Fruit fly (Drosophila melanogaster) whole organism, larva: ENCODE results near the gene CG31266.

Experiments used
- noc ChIP-seq: fragments of 200-800 bp; sonication (Bioruptor generic); optimal IDR thresholded peaks from 3 replicates; lab custom pipeline; 2019; ENCODE audit warnings: missing biosample characterization, mild to moderate bottlenecking, missing genetic modification characterization, moderate library complexity

Gene CG31266

DNA sequence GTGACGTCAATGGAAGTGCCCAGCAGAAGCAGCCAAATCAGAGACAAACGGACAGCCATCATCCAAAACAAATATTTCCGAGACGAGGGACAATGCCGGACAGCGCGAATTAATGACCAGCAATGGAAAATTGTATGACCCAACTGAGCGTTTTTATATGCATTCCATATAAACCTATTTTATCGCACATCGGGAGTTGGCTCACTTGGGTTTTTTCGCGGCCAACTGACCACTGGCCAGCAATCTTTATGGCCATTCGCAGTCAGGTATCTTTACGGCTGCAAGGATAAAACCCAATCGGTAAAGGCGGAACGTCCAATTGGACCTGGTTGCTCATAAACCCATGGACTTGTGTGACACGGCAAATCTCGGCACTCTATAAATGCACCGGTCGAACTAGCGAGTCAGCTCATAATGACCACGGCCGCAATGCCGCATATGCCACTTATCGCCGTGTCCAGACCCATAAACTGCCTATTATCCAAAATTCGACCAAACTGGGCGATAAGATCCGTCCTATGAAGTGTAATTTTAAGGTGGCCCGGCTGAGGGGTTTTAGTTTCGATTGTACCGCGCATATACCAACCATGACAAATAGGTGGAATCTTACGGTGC, at the start of gene CG31266, which contains the start of gene CG4053:
Gene CG31266 (plus strand): TSS at position 565 of the 615 bp plus-strand sequence.
Gene CG4053 (minus strand): TSS at position 101 of the 615 bp plus-strand sequence.
- no peak for TF ChIP-seq noc (tag; lab: Kevin White, UChicago)

DNA sequence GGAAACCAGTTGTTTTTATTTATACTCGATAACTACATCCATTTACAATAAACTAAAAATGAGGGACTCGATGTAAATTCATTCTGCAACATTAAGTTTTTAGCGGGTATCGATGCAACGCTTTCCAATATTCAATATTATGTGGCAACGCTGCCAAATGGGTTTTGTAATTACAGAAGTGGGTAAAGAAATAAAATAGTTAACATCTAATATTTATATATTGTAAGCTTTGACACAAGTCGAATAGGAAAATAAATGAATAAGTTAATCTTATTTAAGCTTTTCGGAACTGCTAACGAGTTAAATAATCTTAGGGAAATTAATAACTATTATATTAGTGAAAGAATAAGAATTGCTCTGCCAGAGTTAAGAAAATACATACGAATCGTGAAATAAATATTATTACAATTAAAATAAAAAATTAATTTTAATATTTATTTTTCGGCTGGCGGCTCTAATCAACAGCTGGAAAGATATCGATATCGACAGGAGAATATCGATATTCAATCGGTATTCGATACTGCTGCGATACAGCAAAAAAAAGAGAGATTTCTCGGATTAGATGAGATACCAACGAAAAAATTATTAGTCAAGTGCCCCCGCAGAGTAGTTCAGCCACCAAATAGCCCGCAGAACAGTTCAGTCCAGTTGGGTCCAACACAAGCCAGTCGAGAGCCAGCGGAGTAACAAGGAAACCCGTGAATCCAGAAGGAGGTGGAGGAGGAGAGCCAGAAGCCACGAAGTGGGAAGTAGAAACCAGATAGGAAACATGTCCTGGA, 47.2 kb upstream of the CG31266 start, which contains the start of gene GckIII:
Gene GckIII (plus strand): TSS at position 485 of the 779 bp plus-strand sequence.
- no peak for TF ChIP-seq noc (tag; lab: Kevin White, UChicago)

DNA sequence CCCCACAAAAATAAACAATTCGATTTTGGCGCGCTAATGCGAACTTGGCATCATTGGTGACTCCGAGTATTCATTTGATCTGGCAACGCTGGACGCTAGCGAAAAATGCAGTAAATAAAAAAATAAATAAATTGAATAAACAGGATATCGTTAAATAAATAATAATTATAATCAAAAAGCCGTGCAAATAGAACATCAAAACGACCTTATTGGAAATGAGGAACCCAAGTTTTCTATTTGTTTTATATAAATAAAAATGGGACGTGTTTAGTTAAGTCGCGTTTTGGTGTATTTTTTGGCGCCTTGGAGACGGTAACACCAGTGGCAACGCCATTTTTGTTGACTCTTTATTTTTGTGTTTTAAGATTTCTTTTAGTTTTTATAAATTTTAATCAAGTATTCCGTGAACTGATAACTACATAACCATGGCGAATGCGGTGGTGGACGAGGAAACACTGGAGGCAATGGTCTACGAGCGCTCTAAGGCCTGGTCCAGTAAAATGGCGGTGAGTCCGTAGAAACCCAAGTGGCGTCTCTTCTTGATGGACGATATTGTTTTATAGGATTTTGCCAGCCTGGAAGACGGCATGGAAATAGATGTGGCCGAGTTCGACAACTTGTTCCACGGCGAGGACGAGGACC, 44.4 kb upstream of the CG31266 start, which contains the start of gene cal1:
Gene cal1 (plus strand): TSS at position 304 of the 642 bp plus-strand sequence.
- no peak for TF ChIP-seq noc (tag; lab: Kevin White, UChicago)

DNA sequence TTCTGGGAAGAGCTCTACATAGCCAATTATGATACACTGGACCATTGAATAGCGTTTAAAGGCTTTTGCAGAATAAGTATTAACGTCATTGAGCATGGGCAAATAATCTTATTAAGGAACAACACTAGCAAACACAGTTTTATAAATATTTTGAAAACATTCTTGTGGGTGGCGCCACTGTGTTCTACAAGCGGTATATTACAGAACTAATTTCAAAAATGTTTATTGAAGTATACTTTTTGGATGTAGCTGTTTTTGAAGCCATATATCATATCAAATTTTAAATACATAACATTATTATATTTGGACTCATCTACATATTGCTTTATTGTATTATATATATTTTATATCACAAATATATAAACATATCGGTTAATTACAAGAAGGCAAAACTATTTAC, 23.6 kb upstream of the CG31266 start:
- no peak for TF ChIP-seq noc (tag; lab: Kevin White, UChicago)

DNA sequence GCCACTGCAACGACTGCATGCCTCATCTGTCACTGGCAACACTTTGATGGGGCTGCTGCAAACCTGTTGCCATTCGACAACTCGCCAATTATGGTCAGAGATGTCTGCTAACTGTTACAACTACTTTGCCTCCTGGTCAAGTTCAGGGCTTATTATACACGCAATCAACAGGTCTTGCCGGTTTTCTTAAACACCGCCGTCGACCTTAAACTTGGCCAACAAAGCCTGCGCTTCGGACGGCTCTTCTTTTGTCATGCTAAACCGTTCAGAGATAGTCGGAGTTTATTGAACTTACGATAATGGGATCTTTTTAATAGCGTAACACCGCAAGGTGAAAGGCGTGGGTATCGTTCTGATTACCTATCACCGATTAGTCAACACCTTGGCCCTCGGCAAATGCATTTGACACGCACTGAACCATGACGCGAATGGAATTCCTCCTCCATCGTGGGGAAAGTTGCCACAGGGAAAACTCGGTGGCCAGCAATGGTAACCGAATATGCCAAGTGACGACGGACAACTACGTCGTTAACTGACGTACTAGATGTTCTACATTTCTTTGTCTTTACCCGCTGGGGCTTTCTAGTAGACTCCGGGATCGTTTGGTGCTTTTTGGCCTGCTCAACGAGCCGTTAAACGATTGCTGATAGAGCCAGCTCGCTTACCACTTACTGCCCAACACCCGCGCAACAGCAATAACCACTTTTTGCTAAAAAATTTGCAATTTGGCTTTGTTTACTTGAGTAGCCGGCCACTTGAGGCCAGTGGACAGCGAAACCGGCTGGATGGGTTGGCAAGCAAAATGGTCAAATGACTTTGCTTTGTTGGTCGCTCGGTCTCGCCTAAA, 21.4 kb upstream of the CG31266 start:
- no peak for TF ChIP-seq noc (tag; lab: Kevin White, UChicago)

DNA sequence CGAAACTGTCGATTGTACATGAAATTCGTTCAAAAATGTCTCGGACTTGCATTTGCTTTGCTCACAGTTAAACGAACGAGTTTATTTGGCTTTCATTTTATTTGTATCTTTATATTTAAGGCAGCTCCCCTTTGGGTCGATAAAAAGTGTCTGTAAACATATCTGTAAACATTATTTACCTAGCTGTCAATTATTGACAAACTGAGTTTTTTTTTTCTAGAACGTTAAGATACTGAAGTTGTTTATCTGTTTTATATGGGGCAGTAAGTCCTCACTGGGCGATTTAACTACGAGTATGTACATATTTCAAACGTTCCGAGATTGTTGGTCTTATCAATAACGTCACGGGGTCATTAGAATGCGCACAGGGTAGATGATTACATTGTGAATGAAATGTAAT, 16.8 kb upstream of the CG31266 start:
- TF ChIP-seq noc (tag; lab: Kevin White, UChicago), result no peak

DNA sequence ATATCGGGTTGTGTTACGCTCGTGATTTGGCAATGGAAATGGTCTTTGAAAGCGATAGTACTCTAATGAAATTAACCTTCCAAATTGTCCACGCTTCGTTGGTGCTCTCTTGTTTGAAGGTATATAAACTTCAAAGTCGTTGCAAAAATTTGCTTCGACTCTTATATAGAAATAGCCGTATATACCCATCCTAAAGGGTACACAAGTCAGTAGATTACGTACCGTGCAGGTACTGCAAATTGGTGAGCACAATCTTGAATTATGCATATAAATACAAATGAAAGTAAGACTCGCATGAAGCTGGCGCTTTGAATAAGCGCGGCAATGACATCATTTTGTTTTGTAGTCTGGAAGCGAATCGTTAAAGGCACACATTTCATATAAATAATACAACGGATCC, 16.2 kb upstream of the CG31266 start:
- TF ChIP-seq noc (tag; lab: Kevin White, UChicago), result no peak

DNA sequence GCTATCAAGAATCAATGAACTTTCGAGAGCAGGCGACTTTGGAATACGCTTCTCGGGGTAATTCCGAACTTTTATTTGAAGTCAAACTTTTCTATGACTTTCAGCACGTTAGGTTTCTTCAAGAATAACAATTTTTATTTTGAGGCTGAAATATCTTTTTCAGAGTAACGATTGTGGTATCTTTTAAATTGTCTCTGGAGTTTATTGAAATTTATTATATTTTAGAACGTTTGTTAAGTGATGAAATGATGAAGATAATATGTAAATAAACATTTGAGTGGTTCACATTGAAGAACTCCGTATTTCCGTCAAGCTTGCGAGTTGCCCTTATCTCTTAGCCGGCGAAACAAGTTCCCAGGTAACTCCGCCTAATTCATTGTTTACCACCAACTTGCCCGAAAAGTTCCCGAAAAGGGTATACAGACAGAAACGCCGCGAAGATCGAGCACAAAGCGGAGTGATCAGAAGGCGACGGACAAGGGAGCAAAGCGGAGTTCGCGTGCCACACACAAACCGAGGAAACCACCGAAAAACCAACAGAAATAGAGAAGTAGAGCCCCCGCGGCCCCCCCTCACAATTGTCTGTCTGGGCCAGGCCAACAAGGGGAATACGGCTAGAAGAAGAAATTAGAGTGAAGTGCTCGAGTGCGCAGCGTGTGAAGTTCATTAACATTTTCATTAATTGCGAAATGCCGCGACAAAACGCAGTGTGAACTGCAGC, 14.7 kb upstream of the CG31266 start:
- peak; percentile 34 for TF ChIP-seq noc (tag; lab: Kevin White, UChicago)

DNA sequence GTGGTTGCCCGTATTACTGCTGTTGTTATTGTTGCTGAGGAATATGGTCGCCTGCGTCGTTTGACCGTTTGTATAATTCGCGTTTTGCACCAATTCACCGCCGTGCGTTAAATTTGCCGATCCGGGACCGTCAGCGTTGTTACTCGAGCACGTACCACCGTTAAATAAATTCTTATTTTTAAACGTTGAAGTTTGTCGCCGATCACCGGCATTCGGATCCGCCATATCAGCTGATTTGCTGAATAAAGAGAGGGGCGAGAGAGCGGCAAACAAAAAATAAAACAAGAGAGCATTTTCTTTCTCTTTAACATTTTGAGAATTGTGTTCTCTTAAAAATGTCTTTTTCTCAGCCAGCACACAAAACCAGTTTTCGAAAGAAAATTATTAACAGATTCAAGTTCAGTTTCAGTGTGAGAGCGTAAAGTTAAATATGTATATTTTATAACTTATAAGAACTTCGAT, 13.5 kb upstream of the CG31266 start:
- peak; percentile 35 for TF ChIP-seq noc (tag; lab: Kevin White, UChicago)

DNA sequence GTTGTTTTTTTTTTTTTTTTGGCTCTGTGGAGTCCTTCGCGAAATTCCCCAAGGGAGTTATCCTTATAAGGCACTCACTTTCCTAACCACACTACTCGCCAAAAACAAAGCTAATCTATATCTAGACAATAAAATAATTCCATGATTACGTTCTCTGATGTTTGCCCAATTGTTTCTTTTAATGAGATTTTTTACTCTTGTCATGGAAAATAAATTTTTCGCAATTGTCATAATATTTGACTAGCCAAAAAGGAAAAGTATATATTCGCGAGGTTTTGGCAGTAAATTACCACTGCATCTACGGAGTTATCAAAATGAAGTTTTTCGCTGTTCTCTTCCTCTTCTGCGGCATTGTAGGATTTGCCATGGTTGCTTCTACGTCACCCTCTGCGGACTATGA, 12.3 kb upstream of the CG31266 start, which contains the start of gene CG34278:
Gene CG34278 (plus strand): TSS at position 301 of the 400 bp plus-strand sequence.
- TF ChIP-seq noc (tag; lab: Kevin White, UChicago), result no peak

DNA sequence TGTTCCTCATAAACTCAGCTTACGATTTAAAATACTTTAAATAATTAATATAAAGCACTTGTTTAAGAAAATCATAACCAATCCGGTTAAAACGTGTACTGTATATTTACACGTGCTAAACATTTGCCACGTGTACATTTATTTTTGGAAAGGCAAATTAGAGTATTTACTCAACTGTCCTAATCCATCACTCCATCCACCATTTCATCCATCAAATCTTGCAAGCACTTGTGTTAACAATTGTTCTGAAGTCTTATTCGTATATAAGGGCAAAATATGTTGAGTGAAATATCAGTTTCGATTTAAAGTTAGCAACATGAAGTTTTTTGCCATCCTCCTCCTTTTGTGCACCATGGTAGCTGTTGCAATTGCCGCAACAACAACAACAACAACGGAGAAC, 11.2 kb upstream of the CG31266 start, which contains the start of gene CG42779:
Gene CG42779 (plus strand): TSS at position 301 of the 400 bp plus-strand sequence.
- TF ChIP-seq noc (tag; lab: Kevin White, UChicago), result no peak

DNA sequence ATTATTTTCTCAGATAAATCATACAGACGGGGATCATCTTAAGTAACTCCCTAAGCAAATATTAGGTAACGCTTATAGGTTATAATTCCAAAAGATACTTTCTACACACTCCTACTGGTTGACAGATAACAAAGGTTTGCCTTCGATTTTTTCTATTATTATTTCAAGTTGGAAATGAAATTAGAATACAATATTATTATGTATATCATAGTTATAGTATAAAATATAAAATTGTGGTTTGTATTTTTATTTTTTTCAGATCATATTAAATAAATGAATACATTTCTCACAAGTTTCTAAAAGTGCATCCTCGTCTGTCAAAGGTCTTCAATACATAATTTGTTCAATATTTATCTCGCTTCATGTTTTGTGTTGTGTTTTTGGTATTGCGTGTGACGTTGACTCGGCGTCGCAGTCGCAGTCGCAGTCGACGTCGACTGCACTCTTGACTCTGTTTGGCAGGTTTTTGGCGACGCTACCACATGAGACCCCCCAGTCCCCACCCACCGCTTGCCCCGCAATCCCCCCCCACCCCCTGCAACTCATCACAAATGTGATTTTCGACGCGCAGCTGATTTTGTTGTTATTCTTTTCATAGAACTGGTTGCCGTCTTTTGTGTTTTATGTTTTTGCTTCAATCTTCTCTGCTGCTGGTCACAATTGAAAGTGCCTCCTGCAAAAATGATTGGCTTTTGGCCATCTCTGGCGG, 9.5 kb upstream of the CG31266 start:
- no peak for TF ChIP-seq noc (tag; lab: Kevin White, UChicago)

DNA sequence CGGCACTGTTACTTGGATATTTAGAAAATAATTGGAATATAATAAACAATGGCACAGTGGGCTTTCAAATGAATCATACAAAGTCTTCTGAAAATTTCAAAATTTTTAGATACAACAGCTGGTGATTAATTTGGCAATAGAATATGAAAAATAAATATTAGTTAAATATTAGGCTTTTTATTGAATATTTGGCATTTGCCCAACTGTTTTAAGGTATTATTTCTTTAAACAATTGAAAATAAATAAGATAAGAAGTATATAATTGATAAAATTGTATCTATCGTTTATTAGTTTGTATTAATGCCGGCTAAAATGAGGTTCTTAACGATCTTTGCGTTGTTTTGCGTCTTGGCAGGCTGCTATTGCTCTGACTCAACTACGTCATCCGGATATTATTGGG, 8.3 kb upstream of the CG31266 start, which contains the start of gene CG45079:
Gene CG45079 (plus strand): TSS at position 301 of the 400 bp plus-strand sequence.
- no peak for TF ChIP-seq noc (tag; lab: Kevin White, UChicago)
